Worm (Caenorhabditis elegans) whole organism, late embryonic: ENCODE results near the gene T05B11.4.

ENCODE experiments used
- ceh-30 ChIP-seq: fragments of 150-350 bp; optimal IDR thresholded peaks from 2 replicates; lab custom pipeline; 2014; ENCODE audit warnings: missing biosample characterization, missing genetic modification characterization
- dmd-4 ChIP-seq: sonication (generic microtip); optimal IDR thresholded peaks from 2 replicates; lab custom pipeline; 2016; ENCODE audit warnings: borderline replicate concordance, missing genetic modification characterization, missing compliant biosample characterization
- fkh-6 ChIP-seq: sonication (generic microtip); optimal IDR thresholded peaks from 2 replicates; lab custom pipeline; 2016; ENCODE audit warnings: missing genetic modification characterization, missing compliant biosample characterization
- pax-1 ChIP-seq: fragments of 150-350 bp; optimal IDR thresholded peaks from 2 replicates; lab custom pipeline; 2014; ENCODE audit warnings: missing biosample characterization, missing genetic modification characterization
- syd-9 ChIP-seq: sonication (generic microtip); optimal IDR thresholded peaks from 2 replicates; lab custom pipeline; 2016; ENCODE audit warnings: mild to moderate bottlenecking, missing genetic modification characterization, moderate library complexity, missing compliant biosample characterization

DNA sequence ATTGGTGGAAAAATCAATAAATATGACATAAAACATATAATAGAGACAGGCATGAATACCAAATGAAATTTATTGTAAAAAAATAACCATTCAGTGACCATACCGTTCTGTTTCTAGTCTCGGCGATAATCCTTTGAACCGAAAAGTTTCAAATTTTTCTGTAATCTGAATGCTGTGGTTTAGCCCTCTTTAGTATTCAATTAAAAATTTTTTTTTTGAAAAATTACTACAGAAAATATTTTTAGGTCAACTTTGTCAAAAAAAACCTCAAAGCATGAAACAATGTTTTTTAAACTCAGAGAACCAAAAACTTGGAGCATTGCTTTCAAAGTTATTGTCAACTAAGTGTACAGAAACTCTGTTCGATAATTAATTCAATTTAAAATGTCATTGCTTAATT lies 45.9 kb downstream of the T05B11.4 start, which contains the start of gene ZK105.11:
- TF ChIP-seq fkh-6 (tag; lab: Kevin White, UChicago) (no peak), ceh-30 (tag; lab: Kevin White, UChicago) (no peak), pax-1 (tag; lab: Kevin White, UChicago) (no peak), syd-9 (no peak), dmd-4 (no peak)
